Worm (Caenorhabditis elegans) whole organism, midembryonic: ENCODE measurements around the gene ZK418.13.

ENCODE experiments used
- cog-1 ChIP-seq: sonication (generic microtip); optimal IDR thresholded peaks from 2 replicates; lab custom pipeline; 2016; ENCODE audit warnings: missing genetic modification characterization, missing compliant biosample characterization
- flt-1 ChIP-seq: fragments of 200-800 bp; sonication (Bioruptor generic); IDR thresholded peaks from 2 replicates; pipeline ENCODE4 v1.3.6; 2022; ENCODE audit warnings: missing genetic modification characterization, missing compliant biosample characterization
- klf-2 ChIP-seq: fragments of 200-800 bp; sonication (Bioruptor generic); conservative IDR thresholded peaks from 2 replicates; pipeline ENCODE4 v1.3.6; 2022; ENCODE audit warnings: missing genetic modification reagents, missing genetic modification characterization, missing compliant biosample characterization
- med-1 ChIP-seq: sonication (generic microtip); optimal IDR thresholded peaks from 2 replicates; lab custom pipeline; 2017; ENCODE audit warnings: missing genetic modification characterization, mild to moderate bottlenecking, missing compliant biosample characterization, antibody characterized with exemption, missing genetic modification reagents; ENCODE audit not compliant: insufficient read depth
- tab-1 ChIP-seq: fragments of 200-800 bp; sonication (Bioruptor generic); IDR thresholded peaks from 2 replicates; pipeline ENCODE4 v1.3.6; 2022; ENCODE audit warnings: missing genetic modification characterization, missing compliant biosample characterization

DNA sequence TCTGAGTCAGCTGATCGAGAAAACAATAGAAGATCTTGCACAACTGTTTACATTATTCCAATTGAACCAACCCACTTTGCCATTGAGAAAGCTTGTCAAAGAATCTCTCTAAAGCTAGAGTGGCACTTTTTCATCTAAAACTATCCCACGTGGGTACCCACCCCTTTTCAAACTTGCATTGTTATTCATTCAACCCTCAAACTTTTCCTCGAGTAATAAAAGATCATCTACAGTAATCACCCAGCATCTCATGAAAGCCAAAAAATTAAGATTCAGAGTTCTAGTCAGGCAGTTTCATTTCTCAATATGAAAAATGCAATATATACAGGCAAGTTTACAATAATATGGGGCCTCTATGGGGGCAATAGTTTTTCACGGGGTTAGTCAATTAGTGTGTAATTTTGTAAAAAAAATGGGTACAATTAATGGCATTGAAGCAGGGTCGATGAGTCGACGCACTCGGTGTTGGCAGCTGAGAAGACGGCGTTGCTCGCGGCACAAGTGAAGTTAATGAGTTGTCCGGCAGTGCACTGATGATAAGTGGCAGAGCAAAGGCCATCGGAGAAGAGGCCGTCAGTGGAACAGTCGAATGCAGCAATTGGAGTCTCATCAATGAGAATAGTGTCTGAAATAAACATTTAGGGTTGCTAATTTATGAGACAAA is 25.7 kb upstream of the ZK418.13 start:
- TF ChIP-seq flt-1 (GFP tag; lab: Robert Waterston, UW) (no peak), tab-1 (no peak), med-1 (GFP tag; lab: Kevin White, UChicago) (no peak), cog-1 (tag; lab: Kevin White, UChicago) (no peak), klf-2 (GFP tag; lab: Robert Waterston, UW) (no peak)
